Worm (Caenorhabditis elegans) whole organism, L4/young adult: ENCODE data around the gene pitp-1.

ENCODE experiments used
- W03F9.2 ChIP-seq: fragments of 150-350 bp; optimal IDR thresholded peaks from 2 replicates; lab custom pipeline; 2014; ENCODE audit warnings: missing biosample characterization, missing genetic modification characterization
- dao-5 ChIP-seq: sonication (generic microtip); optimal IDR thresholded peaks from 2 replicates; lab custom pipeline; 2016; ENCODE audit warnings: missing genotype, missing genetic modification characterization, moderate library complexity, missing compliant biosample characterization
- him-1 ChIP-seq: sonication (generic microtip); optimal IDR thresholded peaks from 2 replicates; lab custom pipeline; 2016; ENCODE audit warnings: missing genotype, missing genetic modification reagents, missing genetic modification characterization, missing compliant biosample characterization

ce11 chrIII:3493138-3493537, 36.5 kb downstream of the pitp-1 start, which contains the start of gene gly-14:
- no peak for TF ChIP-seq him-1
- TF ChIP-seq dao-5 (tag; lab: Kevin White, UChicago), result no peak
- TF ChIP-seq W03F9.2 (tag; lab: Kevin White, UChicago), result no peak
